Worm (Caenorhabditis elegans): Measurements from ENCODE around the gene ZK1290.14.

DNA sequence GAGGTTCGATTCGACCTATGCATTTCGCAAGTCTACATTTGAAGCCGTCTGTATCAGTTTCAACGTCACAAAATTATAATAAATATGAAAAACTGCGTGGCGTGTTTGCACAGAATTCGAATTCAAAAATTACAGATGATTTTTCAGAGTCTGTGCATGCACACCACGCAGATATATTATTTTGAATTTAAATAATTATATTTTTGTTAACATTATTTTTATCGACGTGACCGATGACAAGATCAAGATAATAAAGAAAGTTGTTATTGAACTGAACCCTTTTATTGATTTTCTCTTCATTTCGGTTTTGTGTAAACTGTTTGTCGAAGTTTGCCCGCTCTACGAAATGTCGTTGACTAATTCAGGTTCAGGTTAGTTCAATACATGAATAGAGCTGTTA is 50.4 kb downstream of the ZK1290.14 start, which contains the start of gene C28F5.1:
- no peak for TF ChIP-seq nhr-11 (tag; optimal IDR thresholded peaks at IDR 0.05)
- no peak for TF ChIP-seq nhr-28 (tag; optimal IDR thresholded peaks at IDR 0.05)
- TF ChIP-seq unc-39 (tag; optimal IDR thresholded peaks at IDR 0.05): no peak
- TF ChIP-seq nhr-23 (tag; optimal IDR thresholded peaks at IDR 0.05): no peak
- TF ChIP-seq lin-39 (tag; optimal IDR thresholded peaks at IDR 0.05): no peak
- TF ChIP-seq nhr-67 (tag; optimal IDR thresholded peaks at IDR 0.05): no peak
- no peak for TF ChIP-seq daf-12 (tag; optimal IDR thresholded peaks at IDR 0.05)
- no peak for TF ChIP-seq ama-1 (optimal IDR thresholded peaks at IDR 0.05)
- TF ChIP-seq tbx-2 (tag; optimal IDR thresholded peaks at IDR 0.05): no peak

Measured in whole organism, L3 larva.